Worm (Caenorhabditis elegans) whole organism, dauer: ENCODE measurements around the gene cbs-2.

ENCODE experiments used
- unc-62 ChIP-seq: sonication (generic microtip); optimal IDR thresholded peaks from 2 replicates; lab custom pipeline; 2017; ENCODE audit warnings: missing biosample characterization, missing genetic modification reagents, missing genetic modification characterization

Gene cbs-2

DNA sequence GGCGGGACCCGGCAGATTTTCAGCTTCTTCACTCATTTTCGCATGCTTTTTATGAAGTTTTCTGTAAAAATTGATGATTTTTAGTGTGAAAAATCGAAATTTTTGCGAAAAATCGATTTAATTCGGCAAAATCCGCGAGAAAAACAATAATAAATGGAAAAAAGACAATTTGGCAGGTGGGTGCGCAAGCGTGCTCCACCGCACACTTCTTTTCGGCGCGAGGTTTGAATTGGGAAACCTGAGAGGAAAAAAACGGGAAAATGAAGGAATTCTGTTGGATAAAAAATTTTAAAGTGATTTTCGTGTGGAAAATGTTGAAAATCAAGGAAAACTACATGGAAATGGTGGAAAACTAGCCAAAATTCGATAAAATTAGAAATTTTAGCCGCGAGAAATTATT, 19.3 kb downstream of the cbs-2 start, which contains the start of gene Y59C2A.2:
Y59C2A.2 (minus strand) TSS at position 61 of the 400 bp plus-strand sequence.
- TF ChIP-seq unc-62 (GFP tag; lab: Kevin White, UChicago): no peak

DNA sequence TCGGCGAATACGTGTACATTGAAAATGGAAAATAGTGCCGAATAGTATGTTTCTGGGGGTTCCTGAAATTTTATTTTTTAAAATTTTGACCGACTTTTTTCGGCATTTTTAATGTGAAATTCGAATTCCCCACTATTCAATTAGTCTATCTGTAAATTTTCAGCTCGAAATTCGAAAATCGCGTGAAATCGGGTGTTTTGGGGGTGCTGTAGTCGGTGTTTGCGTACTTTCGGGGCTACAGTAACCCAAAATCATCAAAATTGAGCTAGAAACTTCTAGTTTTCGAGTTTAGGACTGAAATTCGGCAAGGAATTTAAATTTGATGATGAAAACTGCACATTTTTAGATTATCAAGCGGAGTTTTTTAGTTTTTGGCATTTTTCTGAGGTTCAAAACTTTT, 21.2 kb downstream of the cbs-2 start:
- no peak for TF ChIP-seq unc-62 (GFP tag; lab: Kevin White, UChicago)

DNA sequence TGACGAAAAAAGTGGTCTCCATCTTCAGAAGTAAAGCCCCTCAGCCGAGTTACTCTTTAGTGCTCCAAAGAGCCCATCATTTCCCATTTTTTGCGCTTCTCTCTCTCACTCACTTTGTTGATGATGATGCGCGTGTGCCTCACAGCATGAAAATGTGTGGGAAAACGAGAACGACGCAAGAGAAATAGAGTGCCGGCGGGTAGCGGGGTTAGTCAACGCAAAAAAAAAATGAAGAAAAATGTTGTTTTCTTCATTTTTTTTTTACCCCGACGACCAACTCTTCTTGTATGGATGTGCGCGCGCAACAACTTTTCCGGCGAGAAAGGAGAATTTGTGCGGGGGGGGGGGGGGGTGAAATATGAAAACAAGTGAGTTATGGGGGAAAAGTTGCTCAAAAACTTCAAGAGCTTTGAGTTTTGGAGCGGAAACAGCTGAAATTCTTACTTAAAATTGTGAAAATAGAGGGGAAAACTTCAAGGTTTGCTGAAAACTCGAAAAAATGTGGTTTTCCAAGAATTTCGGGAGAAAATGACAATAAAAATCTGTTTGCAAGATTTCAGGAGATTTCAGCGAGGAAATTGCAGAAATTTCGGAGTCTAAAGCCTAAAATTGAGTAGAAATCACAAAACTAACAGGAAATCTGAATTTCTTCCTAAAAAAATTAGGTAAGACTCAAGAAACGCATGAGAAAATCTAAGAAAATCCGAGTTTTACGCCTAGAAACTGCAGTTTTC, 25.6 kb downstream of the cbs-2 start, which contains the start of gene C33C12.1:
C33C12.1 (plus strand) TSS at position 684 of the 734 bp plus-strand sequence.
- TF ChIP-seq unc-62 (GFP tag; lab: Kevin White, UChicago): no peak

DNA sequence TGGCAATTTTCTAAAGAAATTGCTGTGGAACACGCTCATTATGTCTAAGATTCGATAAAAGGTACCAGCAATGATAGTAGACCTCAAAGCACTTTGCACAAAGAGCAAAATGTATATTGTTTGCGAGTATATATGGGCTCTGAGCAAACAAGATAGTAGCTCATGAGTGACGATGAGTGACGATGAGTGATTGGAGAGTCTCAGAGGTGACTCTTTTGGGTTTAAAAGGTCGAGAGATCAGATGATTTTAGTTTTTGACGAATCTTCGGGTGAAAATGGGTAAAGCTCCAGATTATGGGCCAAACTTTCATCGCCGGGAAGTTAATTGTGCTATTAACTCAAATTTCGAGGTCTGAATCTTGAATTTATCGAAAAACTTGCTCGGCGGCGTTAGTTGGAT, 26.6 kb downstream of the cbs-2 start:
- TF ChIP-seq unc-62 (GFP tag; lab: Kevin White, UChicago): no peak

DNA sequence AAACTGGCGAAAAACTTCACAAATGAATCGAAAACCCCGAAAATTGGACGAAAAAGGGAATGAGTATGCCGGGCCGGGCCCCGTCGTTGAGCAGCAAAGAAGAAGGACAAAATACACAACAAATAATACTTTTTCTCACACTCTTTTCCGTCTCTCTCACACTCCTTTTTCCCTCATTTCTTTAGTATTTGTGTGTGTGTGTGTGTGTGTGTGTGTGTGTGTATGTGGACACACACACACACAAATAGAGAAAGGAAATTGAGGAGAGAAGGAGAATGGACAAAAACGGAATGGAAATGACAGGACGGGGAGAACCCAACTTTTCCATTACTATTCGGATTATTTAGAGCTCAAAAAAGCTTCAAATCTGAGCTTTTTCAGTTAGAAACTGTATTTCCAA, 27.8 kb downstream of the cbs-2 start:
- TF ChIP-seq unc-62 (GFP tag; lab: Kevin White, UChicago): no peak

DNA sequence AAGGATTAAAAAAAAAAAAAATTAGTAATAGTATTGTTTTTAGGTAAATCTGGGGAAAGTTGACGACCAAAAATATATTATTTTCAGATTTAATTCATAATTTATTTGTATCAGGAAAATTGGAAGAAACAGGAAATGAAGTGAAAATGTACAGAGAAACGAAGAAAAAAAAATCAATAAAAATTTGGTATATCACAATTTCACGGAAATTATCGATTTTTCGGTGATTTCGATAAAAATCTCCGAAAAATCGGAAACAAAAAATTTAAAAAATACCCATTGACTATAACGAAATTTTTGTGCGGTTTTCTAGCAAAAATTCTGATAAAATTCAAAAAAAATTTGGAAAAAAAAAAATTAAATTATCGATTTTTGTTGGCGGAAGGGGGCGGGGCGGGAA, 31.1 kb downstream of the cbs-2 start:
- TF ChIP-seq unc-62 (GFP tag; lab: Kevin White, UChicago): no peak

DNA sequence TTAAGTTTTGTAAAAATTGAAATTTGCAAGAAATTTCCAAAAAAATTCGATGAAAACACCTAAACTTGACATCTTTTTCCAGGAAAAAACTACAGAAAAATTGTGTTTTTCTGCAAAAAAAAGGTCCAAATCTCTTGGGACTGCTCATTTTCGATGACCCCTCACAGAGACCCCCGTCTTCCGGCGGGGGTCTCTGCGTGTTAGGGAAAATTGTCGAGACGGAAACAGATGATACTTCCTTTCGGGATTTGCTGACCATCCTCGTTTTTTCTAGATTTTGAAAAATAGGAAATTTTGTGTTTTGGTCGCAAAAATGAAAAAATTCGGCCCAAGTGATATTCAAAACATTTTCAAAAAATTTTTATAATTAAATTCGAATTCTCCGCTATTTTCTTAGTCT, 32.0 kb downstream of the cbs-2 start:
- no peak for TF ChIP-seq unc-62 (GFP tag; lab: Kevin White, UChicago)

DNA sequence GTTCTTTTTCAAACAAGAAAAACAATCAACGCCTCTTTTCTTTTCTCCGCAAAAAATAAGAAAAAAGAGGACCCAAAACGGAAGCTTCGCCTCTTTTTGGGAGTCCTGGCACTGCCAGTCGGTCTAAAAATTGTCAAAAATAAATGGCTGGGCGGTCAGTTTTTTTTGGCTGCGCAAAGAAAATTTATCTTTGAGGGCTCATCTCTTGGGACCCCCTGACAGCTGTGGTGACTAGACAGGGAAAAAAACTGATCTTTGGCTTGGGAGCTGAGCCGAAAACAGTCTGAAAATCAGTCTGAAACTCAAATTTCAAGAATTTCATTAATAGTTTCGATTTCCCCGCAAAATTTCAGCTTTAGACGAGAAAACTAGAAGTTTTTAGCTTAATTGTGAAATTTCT, 32.8 kb downstream of the cbs-2 start:
- no peak for TF ChIP-seq unc-62 (GFP tag; lab: Kevin White, UChicago)

DNA sequence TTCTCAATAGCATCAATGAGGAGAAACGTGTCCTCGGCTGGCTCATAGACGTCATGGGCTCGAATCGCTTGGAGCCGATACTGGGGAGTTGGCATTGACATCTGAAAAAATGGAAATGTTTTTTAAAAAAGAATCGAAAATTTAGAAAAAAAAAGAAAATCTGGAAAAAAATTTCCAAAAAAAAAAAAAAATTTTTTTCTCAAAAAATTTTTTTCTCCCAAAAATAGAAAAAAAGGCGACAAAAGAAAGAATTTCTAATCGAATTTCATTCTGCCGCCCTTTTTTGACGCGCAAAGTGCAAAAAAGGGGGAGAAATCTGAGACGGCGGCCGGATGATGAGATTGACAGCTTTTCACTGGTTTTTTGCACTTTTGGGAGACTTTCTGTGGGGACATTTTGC, 34.0 kb downstream of the cbs-2 start, which contains the start of gene mtq-2:
mtq-2 (minus strand) TSS at position 101 of the 400 bp plus-strand sequence.
- no peak for TF ChIP-seq unc-62 (GFP tag; lab: Kevin White, UChicago)

DNA sequence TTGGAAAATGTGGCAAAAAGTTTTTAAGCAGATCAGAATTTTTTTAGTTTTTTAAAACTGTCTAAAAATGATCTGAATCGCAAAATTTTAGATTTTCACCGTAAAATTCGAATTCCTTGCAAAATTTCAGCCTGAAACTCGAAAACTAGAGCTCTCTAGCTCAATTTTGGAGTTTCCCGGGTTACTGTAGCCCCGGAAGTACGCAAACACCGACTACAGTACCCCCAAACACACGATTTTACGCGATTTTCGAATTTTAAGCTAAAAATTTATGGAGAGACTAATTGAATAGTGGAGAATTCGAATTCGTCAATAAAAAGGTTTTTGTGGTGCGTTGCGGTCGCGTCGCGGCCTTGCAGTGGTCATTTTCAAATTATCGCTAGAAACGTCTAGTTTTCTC, 36.6 kb downstream of the cbs-2 start:
- no peak for TF ChIP-seq unc-62 (GFP tag; lab: Kevin White, UChicago)

DNA sequence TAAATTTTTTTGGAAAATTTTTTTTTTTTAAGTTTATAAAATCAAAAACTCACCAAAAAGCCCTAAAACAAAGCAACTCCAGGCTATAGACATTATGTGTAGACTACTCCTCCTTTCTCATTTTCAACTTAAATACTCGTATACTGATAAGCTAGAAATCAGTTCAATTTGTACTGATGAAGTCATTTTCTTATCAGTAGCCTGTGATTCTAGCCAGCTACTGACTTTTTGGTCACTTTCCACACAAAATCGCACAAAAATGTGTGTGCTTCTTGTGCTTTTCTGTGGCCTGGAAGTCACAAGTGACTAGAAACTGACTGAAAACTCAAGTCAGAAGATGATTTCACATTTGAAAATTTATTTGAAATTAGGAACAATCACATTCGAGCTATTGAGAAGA, 37.0 kb downstream of the cbs-2 start, which contains the start of gene gba-2:
gba-2 (minus strand) TSS at position 106 of the 400 bp plus-strand sequence.
- no peak for TF ChIP-seq unc-62 (GFP tag; lab: Kevin White, UChicago)

DNA sequence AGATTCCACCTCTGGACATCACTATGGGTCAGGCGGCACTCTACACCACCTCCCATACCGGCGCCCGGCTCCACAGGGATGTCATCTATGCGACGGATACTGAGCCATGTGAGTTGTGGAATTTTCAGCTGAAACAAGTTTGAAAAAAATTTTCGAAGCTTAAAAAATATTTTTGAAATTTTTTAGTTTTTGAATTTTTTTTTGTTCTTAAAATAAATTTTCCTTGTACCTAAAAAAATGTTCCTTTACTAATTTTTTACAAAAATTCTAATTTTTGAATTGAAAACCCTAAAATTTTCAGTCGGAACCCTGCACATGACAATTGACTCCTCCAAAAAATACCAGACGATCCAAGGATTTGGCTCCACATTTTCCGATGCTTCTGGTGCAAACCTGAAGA, 45.6 kb downstream of the cbs-2 start:
- TF ChIP-seq unc-62 (GFP tag; lab: Kevin White, UChicago): no peak

DNA sequence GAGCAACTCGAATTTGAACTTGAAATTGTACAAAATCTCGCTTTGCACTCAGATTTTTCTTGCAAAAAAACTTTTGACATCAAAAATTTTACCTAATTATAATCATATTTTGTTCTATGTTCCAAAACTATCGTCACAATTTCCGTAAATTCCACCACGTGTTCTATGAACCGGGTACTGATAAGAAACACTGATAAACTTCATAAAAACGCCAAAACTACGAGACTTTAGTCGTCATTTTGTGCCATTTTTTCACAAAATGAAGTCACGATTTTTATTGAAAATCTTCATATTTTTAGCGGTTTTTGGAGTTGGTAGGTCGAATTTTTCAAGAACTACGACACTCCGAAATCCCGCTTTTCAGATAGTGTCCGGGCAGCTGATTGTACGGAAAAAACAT, 46.7 kb downstream of the cbs-2 start, which contains the start of gene gba-1:
gba-1 (plus strand) TSS at position 54 of the 400 bp plus-strand sequence.
- TF ChIP-seq unc-62 (GFP tag; lab: Kevin White, UChicago): no peak

DNA sequence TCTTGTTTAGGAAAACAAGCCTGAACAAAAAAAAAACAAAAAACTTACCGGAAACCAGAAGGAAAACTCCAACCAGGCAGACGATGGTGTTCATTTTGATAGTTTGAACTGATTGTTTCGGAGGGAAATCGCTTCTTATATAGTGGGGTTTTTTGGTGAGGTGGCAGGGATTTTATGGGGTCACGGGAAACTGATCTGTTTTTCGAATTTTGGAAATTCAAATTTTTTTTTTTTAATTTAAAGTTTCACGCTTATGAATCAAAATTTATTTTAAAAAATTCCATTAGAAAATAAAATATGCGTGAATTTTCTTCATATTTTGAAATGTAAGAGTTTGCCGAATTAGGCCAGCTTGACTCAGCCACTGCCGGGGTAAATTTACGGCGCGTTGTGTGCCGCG, 48.0 kb downstream of the cbs-2 start, which contains the start of gene C33C12.7:
C33C12.7 (minus strand) TSS at position 101 of the 400 bp plus-strand sequence.
- no peak for TF ChIP-seq unc-62 (GFP tag; lab: Kevin White, UChicago)
